Fruit fly (Drosophila melanogaster) whole organism, prepupa: ENCODE data around the gene CG43755.

Experiments
- Blimp-1 ChIP-seq: fragments of 200-800 bp; sonication (Bioruptor generic); optimal IDR thresholded peaks from 3 replicates; lab custom pipeline; 2017; ENCODE audit warnings: missing biosample characterization, missing genetic modification characterization, mild to moderate bottlenecking, moderate library complexity, missing genetic modification reagents
- CG3919 ChIP-seq: fragments of 200-800 bp; sonication (Bioruptor generic); optimal IDR thresholded peaks from 3 replicates; lab custom pipeline; 2016; ENCODE audit warnings: missing biosample characterization, missing genetic modification characterization
- CG6854 ChIP-seq: fragments of 200-800 bp; sonication (Bioruptor generic); optimal IDR thresholded peaks from 2 replicates; lab custom pipeline; 2017; ENCODE audit warnings: missing biosample characterization, mild to moderate bottlenecking, missing genetic modification characterization
- Smox ChIP-seq: fragments of 200-800 bp; sonication (Bioruptor generic); optimal IDR thresholded peaks from 3 replicates; lab custom pipeline; 2016; ENCODE audit warnings: missing biosample characterization, missing genetic modification characterization
- Sox14 ChIP-seq: fragments of 200-800 bp; sonication (Bioruptor generic); optimal IDR thresholded peaks from 3 replicates; lab custom pipeline; 2016; ENCODE audit warnings: missing biosample characterization, missing genetic modification characterization
- acj6 ChIP-seq: fragments of 200-800 bp; sonication (Bioruptor generic); optimal IDR thresholded peaks from 3 replicates; lab custom pipeline; 2016; ENCODE audit warnings: missing biosample characterization, missing genetic modification characterization
- dac ChIP-seq: fragments of 200-800 bp; sonication (Bioruptor generic); optimal IDR thresholded peaks from 2 replicates; lab custom pipeline; 2017; ENCODE audit warnings: missing biosample characterization, mild to moderate bottlenecking, missing genetic modification characterization
- dsx ChIP-seq: fragments of 200-800 bp; optimal IDR thresholded peaks from 3 replicates; lab custom pipeline; 2019; ENCODE audit warnings: missing biosample characterization, mild to moderate bottlenecking, missing genetic modification characterization, moderate library complexity; ENCODE audit not compliant: poor library complexity, severe bottlenecking
- fd59A ChIP-seq: fragments of 200-800 bp; sonication (Bioruptor generic); optimal IDR thresholded peaks from 2 replicates; lab custom pipeline; 2017; ENCODE audit warnings: missing biosample characterization, mild to moderate bottlenecking, missing genetic modification characterization, missing genetic modification reagents
- topi ChIP-seq: fragments of 200-800 bp; sonication (Bioruptor generic); optimal IDR thresholded peaks from 3 replicates; lab custom pipeline; 2016; ENCODE audit warnings: missing biosample characterization, missing genetic modification characterization

- TF ChIP-seq dac (GFP tag; lab: Kevin White, UChicago) (no peak), Sox14 (GFP tag; lab: Kevin White, UChicago) (no peak), acj6 (GFP tag; lab: Kevin White, UChicago) (no peak), topi (no peak), fd59A (GFP tag; lab: Kevin White, UChicago) (no peak), CG6854 (GFP tag; lab: Kevin White, UChicago) (no peak), Smox (no peak), Blimp-1 (GFP tag; lab: Kevin White, UChicago) (no peak), dsx (no peak), CG3919 (GFP tag; lab: Kevin White, UChicago) (no peak)
Measured at dm6 chr2L:291657-292056, 37.9 kb downstream of the CG43755 start, which contains the start of gene CG3625.
